Worm (Caenorhabditis elegans): Measurements from ENCODE around the gene famp-1.

ce11 chrIV:2221350-2221749 is 42.1 kb downstream of the famp-1 start:
- TF ChIP-seq efl-1 (GFP tag; optimal IDR thresholded peaks at IDR 0.05), result no peak
- TF ChIP-seq F37B4.10 (GFP tag; IDR thresholded peaks at IDR 0.05), result no peak
- TF ChIP-seq F49E8.2 (tag; optimal IDR thresholded peaks at IDR 0.05; ENCODE audit: insufficient read depth), result no peak
- TF ChIP-seq hrde-1 (tag; optimal IDR thresholded peaks at IDR 0.05; ENCODE audit: borderline replicate concordance), result no peak
- no peak for TF ChIP-seq nhr-179 (tag; optimal IDR thresholded peaks at IDR 0.05)
- no peak for TF ChIP-seq unc-62 (GFP tag; optimal IDR thresholded peaks at IDR 0.05)
- no peak for TF ChIP-seq F52B5.7 (tag; optimal IDR thresholded peaks at IDR 0.05)
- no peak for TF ChIP-seq madf-10 (tag; optimal IDR thresholded peaks at IDR 0.05)
- no peak for TF ChIP-seq pha-4 (tag; optimal IDR thresholded peaks at IDR 0.05)
- no peak for TF ChIP-seq ztf-22 (GFP tag; optimal IDR thresholded peaks at IDR 0.05)
